Worm (Caenorhabditis elegans): ENCODE results near the gene gid-7.

DNA sequence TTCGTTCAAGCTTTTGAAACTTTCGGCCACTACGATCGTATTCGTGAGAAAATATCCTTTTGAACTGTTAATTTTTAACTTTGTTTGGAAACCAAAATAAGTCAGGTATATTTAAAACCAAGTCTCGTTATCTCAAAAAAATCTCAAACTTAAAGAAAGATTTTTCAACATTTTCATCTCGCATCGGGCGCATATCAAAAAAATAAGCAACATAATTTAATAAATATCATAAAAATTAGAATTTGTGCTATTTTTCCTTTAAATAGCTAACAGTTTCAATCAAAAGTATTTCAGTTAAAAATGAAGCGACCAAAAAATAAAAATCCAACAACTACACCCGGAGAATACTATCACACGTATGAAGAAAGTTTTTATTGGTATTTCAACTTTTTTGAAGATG, 49.1 kb upstream of the gid-7 start, which contains the start of gene srw-7:
- no peak for TF ChIP-seq blmp-1 (tag; optimal IDR thresholded peaks at IDR 0.05)
- no peak for TF ChIP-seq ceh-83 (GFP tag; optimal IDR thresholded peaks at IDR 0.05)
- no peak for TF ChIP-seq pha-4 (tag; optimal IDR thresholded peaks at IDR 0.05)
- TF ChIP-seq nhr-28 (tag; optimal IDR thresholded peaks at IDR 0.05), result no peak

Measured in whole organism, mixed stage, embryonic.